Fruit fly (Drosophila melanogaster) S2 (cell line): ENCODE measurements around the gene Rsph3.
A peak's percentile ranks its signal among the peaks of the same experiment; 100 is the strongest.

Experiments
- CG8478 ChIP-seq: fragments of >200 bp; optimal IDR thresholded peaks from 2 replicates; lab custom pipeline; 2018
- CTCF ChIP-seq, 2 experiments: fragments of >200 bp; optimal IDR thresholded peaks; 2 replicates each; lab custom pipeline; 2018

The Rsph3 gene

dm6 chr3L:6777614-6778013 lies 14.6 kb upstream of the Rsph3 start:
- TF ChIP-seq CTCF (optimal IDR thresholded peaks at IDR 0.05; lab: Kevin White, UChicago): no peak
- TF ChIP-seq CG8478: no peak

DNA sequence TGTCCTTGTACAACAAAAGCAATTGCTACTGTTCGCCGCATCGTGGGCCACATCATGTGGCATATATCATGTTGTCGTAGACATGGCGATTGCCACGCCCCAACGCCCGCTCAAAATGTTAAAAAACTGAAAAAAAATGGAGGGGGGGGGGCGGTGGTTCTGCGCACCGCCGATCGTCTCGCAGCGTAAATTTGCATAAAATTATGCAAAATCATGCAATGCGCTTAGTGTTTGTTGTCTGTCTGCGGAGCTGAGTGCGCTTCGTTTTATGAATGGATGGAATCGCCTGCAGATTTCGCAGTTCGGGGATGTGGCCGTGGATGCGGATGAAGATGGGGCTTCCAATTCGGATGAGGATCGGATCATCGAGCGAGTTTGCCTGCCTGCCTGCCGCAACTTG lies 8.8 kb upstream of the Rsph3 start:
- no peak for TF ChIP-seq CTCF (optimal IDR thresholded peaks at IDR 0.05; lab: Kevin White, UChicago)
- TF ChIP-seq CG8478: no peak

- TF ChIP-seq CTCF (optimal IDR thresholded peaks at IDR 0.05; lab: Kevin White, UChicago) (no peak), CG8478 (no peak)
Measured at dm6 chr3L:6771208-6771607, 8.2 kb upstream of the Rsph3 start.

- no peak for TF ChIP-seq CG8478
- TF ChIP-seq CTCF (optimal IDR thresholded peaks at IDR 0.05; lab: Kevin White, UChicago): no peak
Measured at dm6 chr3L:6767153-6767552, 4.1 kb upstream of the Rsph3 start.

DNA sequence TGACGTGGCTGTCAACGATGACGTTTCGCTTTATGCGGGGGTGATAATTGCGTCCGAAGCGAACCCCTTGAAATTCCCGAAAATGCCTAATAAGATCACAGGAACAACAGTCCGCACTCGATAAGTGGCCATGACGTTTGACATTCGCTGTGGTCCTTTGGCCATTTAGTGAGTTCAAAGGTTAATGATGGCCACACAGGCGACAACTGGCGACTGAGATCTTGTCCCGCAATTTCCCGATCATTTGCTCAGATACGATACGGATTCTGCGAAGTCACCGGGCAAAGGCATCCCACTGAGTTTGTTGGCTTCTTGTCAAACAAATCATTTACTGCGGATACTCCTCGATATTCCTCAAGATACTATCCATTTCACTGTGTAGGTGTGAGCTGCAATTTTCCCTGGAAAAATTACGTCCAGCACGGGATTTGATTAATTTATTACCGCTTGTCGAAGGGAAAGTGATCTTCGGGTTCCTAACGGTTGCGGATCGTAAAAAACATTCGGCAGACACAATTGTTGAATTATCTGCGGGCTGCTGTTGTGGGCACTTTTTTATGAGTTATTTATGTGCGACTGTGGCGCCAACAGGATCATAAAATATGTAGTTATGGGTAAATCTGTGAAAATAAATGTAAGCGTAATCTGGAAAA lies 1.6 kb upstream of the Rsph3 start:
- TF ChIP-seq CG8478 (no peak), CTCF (optimal IDR thresholded peaks at IDR 0.05; lab: Kevin White, UChicago) (no peak)

dm6 chr3L:6763836-6764235 lies 790 bp upstream of the Rsph3 start:
- TF ChIP-seq CTCF (optimal IDR thresholded peaks at IDR 0.05; lab: Kevin White, UChicago): peak in 1 of 2 experiments; percentile 35
- no peak for TF ChIP-seq CG8478

- no peak for TF ChIP-seq CTCF (optimal IDR thresholded peaks at IDR 0.05; lab: Kevin White, UChicago)
Measured at dm6 chr3L:6756197-6756736, 6.8 kb downstream of the Rsph3 start, which contains the start of gene Ist1. Gene Ist1, minus strand, starts transcription at chr3L:6756497.

dm6 chr3L:6752278-6753096 lies 10.6 kb downstream of the Rsph3 start, which contains the start of the genes velo and Sbds:
Gene velo, minus strand, starts transcription at chr3L:6752752.
Gene Sbds, plus strand, starts transcription at chr3L:6752913.
- TF ChIP-seq CG8478: no peak
- peak; percentile 93 for TF ChIP-seq CTCF (optimal IDR thresholded peaks at IDR 0.05; lab: Kevin White, UChicago)

DNA sequence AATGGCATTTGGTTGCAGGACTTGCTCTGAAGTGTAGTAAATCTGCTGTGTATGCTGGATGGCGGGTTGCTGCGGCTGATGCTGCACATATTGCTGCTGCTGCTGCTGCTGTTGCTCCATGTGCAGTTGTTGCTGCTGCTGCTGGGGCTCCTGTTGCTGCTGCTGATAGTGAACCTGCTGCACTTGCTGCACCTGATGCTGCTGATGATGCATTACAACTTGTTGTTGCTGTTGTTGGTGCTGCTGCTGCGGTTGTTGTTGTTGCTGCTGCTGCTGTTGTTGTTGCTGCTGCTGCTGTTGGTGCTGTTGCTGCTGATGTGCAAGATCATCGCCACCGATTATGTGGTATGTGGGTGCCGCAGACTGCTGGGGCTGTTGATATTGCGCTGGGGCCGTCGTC lies 12.2 kb downstream of the Rsph3 start:
- no peak for TF ChIP-seq CG8478
- no peak for TF ChIP-seq CTCF (optimal IDR thresholded peaks at IDR 0.05; lab: Kevin White, UChicago)

- TF ChIP-seq CTCF (optimal IDR thresholded peaks at IDR 0.05; lab: Kevin White, UChicago) (peak; percentile 97), CG8478 (no peak)
Measured at dm6 chr3L:6747127-6747526, 15.9 kb downstream of the Rsph3 start.

- TF ChIP-seq CTCF (optimal IDR thresholded peaks at IDR 0.05; lab: Kevin White, UChicago): peak; percentile 64 to 79
- no peak for TF ChIP-seq CG8478
Measured at dm6 chr3L:6743346-6744165, 19.5 kb downstream of the Rsph3 start.

DNA sequence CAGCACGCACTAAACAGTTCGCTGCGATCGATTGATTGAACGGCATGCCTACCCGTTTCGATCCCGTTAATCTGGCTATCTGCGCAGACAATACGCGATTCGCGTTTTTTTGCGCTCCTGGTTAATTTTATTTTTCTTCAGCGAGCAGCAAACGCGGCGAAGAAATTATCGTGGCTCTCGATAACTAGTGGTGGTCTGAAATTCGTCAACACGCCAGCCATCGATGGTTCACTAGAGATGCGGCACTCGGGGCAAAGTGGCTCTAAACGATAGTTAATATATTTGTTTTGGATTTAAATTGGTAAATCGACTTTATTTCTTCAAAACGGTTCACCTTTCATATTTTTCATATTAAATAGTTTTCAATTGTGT lies 20.1 kb downstream of the Rsph3 start, which contains the start of gene dikar:
dikar (minus strand) TSS at position 191 of the 372 bp plus-strand sequence.
- peak in 1 of 2 experiments; percentile 40 for TF ChIP-seq CTCF (optimal IDR thresholded peaks at IDR 0.05; lab: Kevin White, UChicago)
- TF ChIP-seq CG8478: no peak

- TF ChIP-seq CTCF (optimal IDR thresholded peaks at IDR 0.05; lab: Kevin White, UChicago) (peak; percentile 32 to 60), CG8478 (peak; percentile 0)
Measured at dm6 chr3L:6742110-6742718, 20.8 kb downstream of the Rsph3 start.

DNA sequence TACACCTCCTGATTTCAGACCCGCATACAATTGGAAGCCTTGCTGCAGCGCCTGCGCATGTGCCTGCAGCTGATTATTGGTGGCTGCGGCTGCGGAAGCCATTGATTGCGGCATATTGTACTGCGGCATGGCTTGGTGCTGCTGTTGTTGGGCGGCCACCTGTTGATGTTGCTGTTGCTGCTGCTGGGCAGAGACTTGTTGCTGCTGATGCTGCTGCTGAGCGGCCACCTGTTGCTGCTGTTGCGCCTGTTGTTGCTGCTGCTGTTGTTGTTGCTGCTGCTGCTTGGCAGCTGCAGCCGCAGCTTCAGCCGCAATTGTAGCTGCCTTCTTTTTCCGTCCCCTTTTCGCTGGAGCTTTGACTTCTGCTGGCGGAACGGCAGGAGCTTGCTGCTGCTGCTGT lies 32.0 kb downstream of the Rsph3 start:
- TF ChIP-seq CTCF (optimal IDR thresholded peaks at IDR 0.05; lab: Kevin White, UChicago): no peak
- no peak for TF ChIP-seq CG8478

DNA sequence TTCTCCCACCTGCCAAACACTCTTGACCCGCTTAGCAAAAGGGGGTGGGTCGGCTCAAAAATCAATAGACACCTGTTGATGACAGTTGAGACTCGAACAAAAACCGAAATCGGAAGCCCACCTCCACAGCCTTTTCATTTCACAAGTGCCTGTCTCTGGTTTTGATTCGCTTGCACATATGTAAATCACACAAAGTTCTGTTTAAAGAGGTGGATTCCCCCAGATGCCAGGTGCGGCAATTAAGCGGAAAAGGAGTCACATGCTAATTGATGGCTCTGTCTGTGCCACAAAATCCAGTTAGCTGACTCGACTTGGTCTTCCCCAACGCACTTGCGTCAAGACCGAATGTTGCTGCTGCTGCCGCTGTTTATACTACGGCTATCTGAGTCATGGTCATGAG lies 38.5 kb downstream of the Rsph3 start:
- no peak for TF ChIP-seq CG8478
- TF ChIP-seq CTCF (optimal IDR thresholded peaks at IDR 0.05; lab: Kevin White, UChicago): no peak
